Worm (Caenorhabditis elegans) whole organism, L1 larva: Measurements from ENCODE around the gene C55A1.11.

Source experiments
- nhr-19 ChIP-seq: fragments of 200-800 bp; sonication (Bioruptor generic); conservative IDR thresholded peaks from 2 replicates; pipeline ENCODE4 v1.3.6; 2022; ENCODE audit warnings: missing genetic modification characterization, missing compliant biosample characterization
- pqm-1 ChIP-seq: sonication (generic microtip); optimal IDR thresholded peaks from 3 replicates; lab custom pipeline; 2017; ENCODE audit warnings: missing biosample characterization, missing genetic modification characterization
- unc-130 ChIP-seq: fragments of 150-350 bp; optimal IDR thresholded peaks from 2 replicates; lab custom pipeline; 2017; ENCODE audit warnings: missing biosample characterization, missing genetic modification characterization, inconsistent platforms

- TF ChIP-seq pqm-1 (no peak), nhr-19 (GFP tag; lab: Robert Waterston, UW) (peak; percentile 58), unc-130 (tag; lab: Kevin White, UChicago) (peak; percentile 46)
Observed at ce11 chrV:15578386-15578785, 47.3 kb upstream of the C55A1.11 start, which contains the start of gene F28F8.9.
